Worm (Caenorhabditis elegans) whole organism, young adult: Measurements from ENCODE around the gene C53A5.9.

Experiments used
- B0336.3 ChIP-seq: fragments of 200-800 bp; sonication (Bioruptor generic); IDR thresholded peaks from 2 replicates; pipeline ENCODE4 v1.3.6; 2022; ENCODE audit warnings: missing genetic modification characterization, missing compliant biosample characterization
- C17E4.6 ChIP-seq: fragments of 200-800 bp; sonication (Bioruptor generic); IDR thresholded peaks from 2 replicates; pipeline ENCODE4 v1.3.6; 2022; ENCODE audit warnings: missing genetic modification reagents, missing genetic modification characterization, missing compliant biosample characterization
- F49E8.2 ChIP-seq: sonication (generic microtip); optimal IDR thresholded peaks from 3 replicates; lab custom pipeline; 2017; ENCODE audit warnings: missing genetic modification characterization, mild to moderate bottlenecking, missing compliant biosample characterization, antibody characterized with exemption, moderate library complexity; ENCODE audit not compliant: insufficient read depth
- K11D2.4 ChIP-seq: fragments of 200-800 bp; sonication (Bioruptor generic); IDR thresholded peaks from 2 replicates; pipeline ENCODE4 v1.3.6; 2022; ENCODE audit warnings: missing genetic modification reagents, missing genetic modification characterization, missing compliant biosample characterization
- Y53G8AR.9 ChIP-seq: fragments of 200-800 bp; sonication (Bioruptor generic); conservative IDR thresholded peaks from 2 replicates; pipeline ENCODE4 v1.3.6; 2022; ENCODE audit warnings: missing genetic modification reagents, missing genetic modification characterization, missing compliant biosample characterization
- Y95B8A.8 ChIP-seq: fragments of 200-800 bp; sonication (Bioruptor generic); IDR thresholded peaks from 2 replicates; pipeline ENCODE4 v1.3.6; 2022; ENCODE audit warnings: missing genetic modification reagents, missing genetic modification characterization, missing compliant biosample characterization
- akir-1 ChIP-seq: fragments of 200-800 bp; sonication (Bioruptor generic); optimal IDR thresholded peaks from 2 replicates; lab custom pipeline; 2018; ENCODE audit warnings: mild to moderate bottlenecking, missing genetic modification characterization, moderate library complexity, missing compliant biosample characterization
- aptf-3 ChIP-seq: fragments of 200-800 bp; sonication (Bioruptor generic); IDR thresholded peaks from 2 replicates; pipeline ENCODE4 v1.3.6; 2022; ENCODE audit warnings: missing genetic modification characterization, missing compliant biosample characterization
- attf-3 ChIP-seq: fragments of 200-800 bp; sonication (Bioruptor generic); conservative IDR thresholded peaks from 2 replicates; pipeline ENCODE4 v1.3.6; 2022; ENCODE audit warnings: missing genetic modification reagents, missing genetic modification characterization, missing compliant biosample characterization
- attf-5 ChIP-seq: fragments of 200-800 bp; sonication (Bioruptor generic); optimal IDR thresholded peaks from 2 replicates; lab custom pipeline; 2018; ENCODE audit warnings: mild to moderate bottlenecking, missing genetic modification characterization, missing compliant biosample characterization
- cebp-1 ChIP-seq, 2 experiments: fragments of 200-800 bp in 1 of 2; sonication (Bioruptor generic) in 1 of 2; sonication (generic microtip) in 1 of 2; IDR thresholded peaks in 1 of 2; optimal IDR thresholded peaks in 1 of 2; 2 replicates each; pipeline versions ENCODE4 v1.3.6 to Lab custom; 2017 to 2022; ENCODE audit warnings: missing compliant biosample characterization in 2 of 2, missing genetic modification characterization in 2 of 2, mild to moderate bottlenecking in 1 of 2, missing genetic modification reagents in 1 of 2, moderate library complexity in 1 of 2
- ceh-27 ChIP-seq: fragments of 200-800 bp; sonication (Bioruptor generic); optimal IDR thresholded peaks from 2 replicates; lab custom pipeline; 2018; ENCODE audit warnings: mild to moderate bottlenecking, missing genetic modification characterization, moderate library complexity, missing compliant biosample characterization
- ceh-40 ChIP-seq: fragments of 200-800 bp; sonication (Bioruptor generic); IDR thresholded peaks from 2 replicates; pipeline ENCODE4 v1.3.6; 2022; ENCODE audit warnings: missing genetic modification characterization, missing compliant biosample characterization
- ceh-58 ChIP-seq: fragments of 200-800 bp; sonication (Bioruptor generic); IDR thresholded peaks from 2 replicates; pipeline ENCODE4 v1.3.6; 2022; ENCODE audit warnings: missing genetic modification characterization, missing compliant biosample characterization
- ceh-79 ChIP-seq: sonication (generic microtip); optimal IDR thresholded peaks from 2 replicates; lab custom pipeline; 2017; ENCODE audit warnings: mild to moderate bottlenecking, missing genetic modification characterization, missing compliant biosample characterization
- ceh-91 ChIP-seq: fragments of 200-800 bp; sonication (Bioruptor generic); IDR thresholded peaks from 2 replicates; pipeline ENCODE4 v1.3.6; 2022; ENCODE audit warnings: missing genetic modification reagents, missing genetic modification characterization, missing compliant biosample characterization
- die-1 ChIP-seq: sonication (generic microtip); optimal IDR thresholded peaks from 2 replicates; lab custom pipeline; 2016; ENCODE audit warnings: missing genotype, mild to moderate bottlenecking, missing genetic modification characterization, missing compliant biosample characterization
- dox-1 ChIP-seq: fragments of 200-800 bp; sonication (Bioruptor generic); IDR thresholded peaks from 2 replicates; pipeline ENCODE4 v1.3.6; 2022; ENCODE audit warnings: missing genetic modification reagents, missing genetic modification characterization, missing compliant biosample characterization
- dpff-1 ChIP-seq: sonication (generic microtip); optimal IDR thresholded peaks from 2 replicates; lab custom pipeline; 2017; ENCODE audit warnings: mild to moderate bottlenecking, missing genetic modification characterization, missing compliant biosample characterization
- dpl-1 ChIP-seq: fragments of 150-350 bp; optimal IDR thresholded peaks from 2 replicates; lab custom pipeline; 2014; ENCODE audit warnings: missing biosample characterization, missing genetic modification reagents, missing genetic modification characterization
- efl-1 ChIP-seq: fragments of 150-350 bp; optimal IDR thresholded peaks from 2 replicates; lab custom pipeline; 2014; ENCODE audit warnings: missing biosample characterization, missing genetic modification reagents, missing genetic modification characterization
- egl-18 ChIP-seq: fragments of 200-800 bp; sonication (Bioruptor generic); IDR thresholded peaks from 2 replicates; pipeline ENCODE4 v1.3.6; 2022; ENCODE audit warnings: missing genetic modification reagents, missing genetic modification characterization, missing compliant biosample characterization
- egl-44 ChIP-seq: fragments of 200-800 bp; sonication (Bioruptor generic); IDR thresholded peaks from 2 replicates; pipeline ENCODE4 v1.3.6; 2022; ENCODE audit warnings: missing genetic modification reagents, missing genetic modification characterization, missing compliant biosample characterization
- hmg-1.2 ChIP-seq: fragments of 200-800 bp; sonication (Bioruptor generic); IDR thresholded peaks from 2 replicates; pipeline ENCODE4 v1.3.6; 2022; ENCODE audit warnings: missing genetic modification reagents, missing genetic modification characterization, missing compliant biosample characterization
- hmg-20 ChIP-seq: fragments of 200-800 bp; sonication (Bioruptor generic); IDR thresholded peaks from 2 replicates; pipeline ENCODE4 v1.3.6; 2022; ENCODE audit warnings: missing genetic modification reagents, missing genetic modification characterization, missing compliant biosample characterization
- hsf-1 ChIP-seq: fragments of 200-800 bp; sonication (Bioruptor generic); IDR thresholded peaks from 2 replicates; pipeline ENCODE4 v1.3.6; 2022; ENCODE audit warnings: missing genetic modification reagents, missing genetic modification characterization, missing compliant biosample characterization
- lag-1 ChIP-seq: fragments of 200-800 bp; sonication (Bioruptor generic); IDR thresholded peaks from 2 replicates; pipeline ENCODE4 v1.3.6; 2022; ENCODE audit warnings: missing genetic modification reagents, missing genetic modification characterization, missing compliant biosample characterization
- let-607 ChIP-seq, 2 experiments: fragments of 200-800 bp in 1 of 2; sonication (Bioruptor generic) in 1 of 2; sonication (generic microtip) in 1 of 2; optimal IDR thresholded peaks; 2 replicates each; lab custom pipeline; 2016 to 2018; ENCODE audit warnings: mild to moderate bottlenecking in 2 of 2, missing compliant biosample characterization in 2 of 2, missing genetic modification characterization in 2 of 2, moderate library complexity in 2 of 2, missing genotype in 1 of 2
- lir-1 ChIP-seq: fragments of 200-800 bp; sonication (Bioruptor generic); conservative IDR thresholded peaks from 2 replicates; pipeline ENCODE4 v1.3.6; 2022; ENCODE audit warnings: missing genetic modification reagents, missing genetic modification characterization, missing compliant biosample characterization
- lsl-1 ChIP-seq: fragments of 200-800 bp; sonication (Bioruptor generic); optimal IDR thresholded peaks from 2 replicates; lab custom pipeline; 2018; ENCODE audit warnings: mild to moderate bottlenecking, missing genetic modification characterization, moderate library complexity, missing compliant biosample characterization
- madf-3 ChIP-seq: fragments of 200-800 bp; sonication (Bioruptor generic); IDR thresholded peaks from 2 replicates; pipeline ENCODE4 v1.3.6; 2022; ENCODE audit warnings: missing genetic modification reagents, missing genetic modification characterization, missing compliant biosample characterization
- mcd-1 ChIP-seq: fragments of 200-800 bp; sonication (Bioruptor generic); IDR thresholded peaks from 2 replicates; pipeline ENCODE4 v1.3.6; 2022; ENCODE audit warnings: missing genetic modification reagents, missing genetic modification characterization, missing compliant biosample characterization
- nhr-80 ChIP-seq: sonication (generic microtip); optimal IDR thresholded peaks from 2 replicates; lab custom pipeline; 2016; ENCODE audit warnings: missing genetic modification characterization, missing compliant biosample characterization
- rcor-1 ChIP-seq: fragments of 200-800 bp; sonication (Bioruptor generic); IDR thresholded peaks from 2 replicates; pipeline ENCODE4 v1.3.6; 2022; ENCODE audit warnings: missing genetic modification reagents, missing genetic modification characterization, missing compliant biosample characterization
- snpc-1.1 ChIP-seq: sonication (generic microtip); optimal IDR thresholded peaks from 2 replicates; lab custom pipeline; 2017; ENCODE audit warnings: missing genetic modification characterization, mild to moderate bottlenecking, missing compliant biosample characterization, antibody characterized with exemption, moderate library complexity, missing genotype, missing genetic modification reagents; ENCODE audit not compliant: insufficient read depth
- somi-1 ChIP-seq: fragments of 200-800 bp; sonication (Bioruptor generic); optimal IDR thresholded peaks from 2 replicates; lab custom pipeline; 2018; ENCODE audit warnings: mild to moderate bottlenecking, missing genetic modification characterization, missing compliant biosample characterization
- unc-130 ChIP-seq: sonication (generic microtip); optimal IDR thresholded peaks from 2 replicates; lab custom pipeline; 2016; ENCODE audit warnings: missing genetic modification reagents, missing genetic modification characterization, missing compliant biosample characterization
- zfh-2 ChIP-seq: fragments of 200-800 bp; sonication (Bioruptor generic); conservative IDR thresholded peaks from 2 replicates; pipeline ENCODE4 v1.3.6; 2022; ENCODE audit warnings: missing genetic modification reagents, missing genetic modification characterization, missing compliant biosample characterization
- ztf-22 ChIP-seq: fragments of 200-800 bp; sonication (Bioruptor generic); optimal IDR thresholded peaks from 2 replicates; lab custom pipeline; 2018; ENCODE audit warnings: mild to moderate bottlenecking, missing genetic modification characterization, moderate library complexity, missing compliant biosample characterization
- ztf-25 ChIP-seq: fragments of 200-800 bp; sonication (Bioruptor generic); IDR thresholded peaks from 2 replicates; pipeline ENCODE4 v1.3.6; 2022; ENCODE audit warnings: missing genetic modification reagents, missing genetic modification characterization, missing compliant biosample characterization

The C53A5.9 gene

DNA sequence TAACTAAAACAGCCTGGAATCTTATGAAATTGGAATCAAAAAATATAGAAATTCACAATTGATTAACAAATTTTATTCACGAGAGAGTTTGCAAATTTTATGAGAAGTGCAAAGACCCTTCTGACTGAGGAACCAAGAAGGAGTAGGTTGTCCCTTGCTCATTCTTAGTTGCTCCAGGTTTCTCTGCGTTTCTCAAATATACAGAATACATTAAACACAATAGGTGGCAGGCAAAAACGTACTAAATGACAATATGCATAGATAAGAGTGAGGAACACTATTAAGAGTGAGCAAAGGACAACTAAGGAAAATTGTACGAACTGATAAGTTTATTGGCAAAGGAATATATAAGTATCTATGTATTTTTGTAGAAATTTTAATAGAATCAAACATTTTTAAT, at the start of gene C53A5.9:
C53A5.9 (minus strand) TSS at position 101 of the 400 bp plus-strand sequence.
- TF ChIP-seq zfh-2 (GFP tag; lab: Robert Waterston, UW) = no peak
- no peak for TF ChIP-seq K11D2.4 (GFP tag; lab: Robert Waterston, UW)
- TF ChIP-seq hmg-20 (GFP tag; lab: Robert Waterston, UW) = no peak
- TF ChIP-seq rcor-1 = no peak

- no peak for TF ChIP-seq egl-44 (GFP tag; lab: Robert Waterston, UW)
- no peak for TF ChIP-seq hsf-1 (GFP tag; lab: Robert Waterston, UW)
- no peak for TF ChIP-seq lsl-1 (GFP tag; lab: Kevin White, UChicago)
- no peak for TF ChIP-seq egl-18 (GFP tag; lab: Robert Waterston, UW)
- TF ChIP-seq C17E4.6 = no peak
- no peak for TF ChIP-seq ceh-40
- TF ChIP-seq ceh-91 (GFP tag; lab: Robert Waterston, UW) = no peak
- TF ChIP-seq lir-1 (GFP tag; lab: Robert Waterston, UW) = no peak
- TF ChIP-seq Y53G8AR.9 (GFP tag; lab: Robert Waterston, UW) = no peak
- no peak for TF ChIP-seq ceh-79 (tag; lab: Kevin White, UChicago)
- no peak for TF ChIP-seq B0336.3
- no peak for TF ChIP-seq ceh-27
Measured at ce11 chrV:14603755-14604154, 45.1 kb upstream of the C53A5.9 start.

DNA sequence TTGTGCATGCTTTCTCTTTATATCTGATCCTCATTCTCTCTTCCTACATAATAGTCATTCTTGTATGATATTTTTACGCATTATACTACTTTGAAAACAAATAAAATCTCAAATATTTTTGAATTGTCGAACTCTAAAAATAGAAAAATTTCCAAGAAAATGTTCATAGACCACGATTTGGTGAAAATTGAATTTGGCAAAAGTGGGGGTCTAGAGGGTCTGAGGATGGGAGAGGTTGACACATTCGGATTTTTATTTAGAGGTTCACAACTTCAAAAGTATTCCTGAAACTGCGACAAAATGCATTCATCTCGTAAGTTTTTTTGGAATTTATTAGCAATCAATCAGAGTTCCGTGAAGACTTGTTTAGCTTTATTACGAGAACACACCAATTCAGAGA, 41.3 kb upstream of the C53A5.9 start, which contains the start of gene glb-22:
glb-22 (plus strand) TSS at position 301 of the 400 bp plus-strand sequence.
- TF ChIP-seq dpff-1 (tag; lab: Kevin White, UChicago) (no peak), aptf-3 (no peak), dox-1 (GFP tag; lab: Robert Waterston, UW) (no peak), ztf-25 (GFP tag; lab: Robert Waterston, UW) (no peak), F49E8.2 (tag; lab: Kevin White, UChicago) (no peak), Y53G8AR.9 (GFP tag; lab: Robert Waterston, UW) (no peak), snpc-1.1 (tag; lab: Kevin White, UChicago) (no peak), ztf-22 (no peak), cebp-1 (GFP tag; IDR thresholded peaks at IDR 0.05; lab: Robert Waterston, UW) (no peak), cebp-1 (tag; optimal IDR thresholded peaks at IDR 0.05; lab: Kevin White, UChicago) (no peak)
- TF ChIP-seq, all 124 proteins: peak for 0

- TF ChIP-seq cebp-1 (GFP tag; IDR thresholded peaks at IDR 0.05; lab: Robert Waterston, UW) (no peak), cebp-1 (tag; optimal IDR thresholded peaks at IDR 0.05; lab: Kevin White, UChicago) (peak; percentile 19), dpl-1 (GFP tag; lab: Kevin White, UChicago) (no peak), madf-3 (no peak), mcd-1 (GFP tag; lab: Robert Waterston, UW) (peak; percentile 68), attf-5 (GFP tag; lab: Kevin White, UChicago) (peak; percentile 44)
Measured at ce11 chrV:14597681-14598184, 39.1 kb upstream of the C53A5.9 start, which contains the start of gene R11H6.2. Gene R11H6.2 (plus strand): TSS chrV:14598006.

DNA sequence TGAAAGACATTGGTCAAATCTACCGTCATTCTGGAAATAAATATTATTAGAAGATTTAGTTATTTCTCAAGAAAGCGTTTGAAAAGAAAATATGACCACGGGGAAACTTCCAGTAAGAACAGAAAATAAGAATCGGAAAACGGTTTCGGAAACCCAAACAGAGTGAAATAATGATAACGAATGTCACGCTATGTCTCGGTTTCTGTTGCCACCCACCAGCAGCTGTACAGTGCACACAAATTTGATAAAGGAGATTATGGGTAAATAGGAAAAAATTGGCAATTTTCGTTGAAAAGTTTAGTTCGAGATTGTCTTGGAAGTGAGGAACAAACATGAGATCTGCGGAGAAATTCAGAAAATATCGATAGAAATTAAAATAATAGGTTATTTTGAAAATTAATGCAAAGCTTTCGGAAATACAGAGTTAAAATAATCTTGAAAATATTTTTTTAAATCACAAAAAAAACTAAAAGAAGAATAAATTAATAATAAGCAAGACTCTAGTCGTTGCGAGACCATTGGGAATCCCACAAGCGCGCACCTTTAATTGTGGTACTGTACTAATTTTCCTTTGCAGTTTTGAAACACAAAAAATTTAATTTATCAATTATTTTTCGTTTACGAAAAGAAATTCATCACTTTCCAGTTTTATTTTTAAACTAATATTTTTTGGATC, 38.5 kb upstream of the C53A5.9 start, which contains the start of gene pes-9:
pes-9 (minus strand) TSS at position 30 of the 676 bp plus-strand sequence.
- no peak for TF ChIP-seq hmg-1.2
- TF ChIP-seq somi-1 (GFP tag; lab: Kevin White, UChicago) = no peak
- TF ChIP-seq let-607 (tag; optimal IDR thresholded peaks at IDR 0.05; lab: Kevin White, UChicago) = no peak
- no peak for TF ChIP-seq Y95B8A.8 (GFP tag; lab: Robert Waterston, UW)
- no peak for TF ChIP-seq lag-1 (GFP tag; lab: Robert Waterston, UW)
- TF ChIP-seq ceh-58 (GFP tag; lab: Robert Waterston, UW) = no peak
- TF ChIP-seq akir-1 (GFP tag; lab: Kevin White, UChicago) = no peak
- TF ChIP-seq attf-3 (GFP tag; lab: Robert Waterston, UW) = no peak
- TF ChIP-seq die-1 = no peak
- TF ChIP-seq unc-130 (GFP tag; lab: Kevin White, UChicago) = no peak
- TF ChIP-seq K11D2.4 (GFP tag; lab: Robert Waterston, UW) = no peak
- TF ChIP-seq dpl-1 (GFP tag; lab: Kevin White, UChicago) = no peak
- peak; percentile 52 for TF ChIP-seq nhr-80
- TF ChIP-seq efl-1 = peak; percentile 12
- no peak for TF ChIP-seq snpc-1.1 (tag; lab: Kevin White, UChicago)
